Worm (Caenorhabditis elegans) whole organism, young adult: Measurements from ENCODE around the gene Y41D4A.3.

Source experiments
- C17E4.6 ChIP-seq: fragments of 200-800 bp; sonication (Bioruptor generic); IDR thresholded peaks from 2 replicates; pipeline ENCODE4 v1.3.6; 2022; ENCODE audit warnings: missing genetic modification reagents, missing genetic modification characterization, missing compliant biosample characterization
- F39B2.1 ChIP-seq: fragments of 200-800 bp; sonication (Bioruptor generic); IDR thresholded peaks from 2 replicates; pipeline ENCODE4 v1.3.6; 2022; ENCODE audit warnings: missing genetic modification reagents, missing genetic modification characterization, missing compliant biosample characterization
- F49E8.2 ChIP-seq: sonication (generic microtip); optimal IDR thresholded peaks from 3 replicates; lab custom pipeline; 2017; ENCODE audit warnings: missing genetic modification characterization, mild to moderate bottlenecking, missing compliant biosample characterization, antibody characterized with exemption, moderate library complexity; ENCODE audit not compliant: insufficient read depth
- T26A5.8 ChIP-seq: sonication (generic microtip); optimal IDR thresholded peaks from 2 replicates; lab custom pipeline; 2016; ENCODE audit warnings: missing genetic modification characterization, missing compliant biosample characterization
- Y79H2A.3 ChIP-seq: fragments of 200-800 bp; sonication (Bioruptor generic); conservative IDR thresholded peaks from 2 replicates; pipeline ENCODE4 v1.3.6; 2022; ENCODE audit warnings: missing genetic modification reagents, missing genetic modification characterization, missing compliant biosample characterization
- ama-1 ChIP-seq, 3 experiments: fragments of 150-350 bp in 1 of 3; sonication (generic microtip) in 2 of 3; optimal IDR thresholded peaks; 2 replicates each; lab custom pipeline; 2014 to 2018; ENCODE audit warnings: missing biosample characterization in 2 of 3, missing genetic modification characterization in 2 of 3, missing genetic modification reagents in 2 of 3
- atf-7 ChIP-seq: sonication (generic microtip); optimal IDR thresholded peaks from 2 replicates; lab custom pipeline; 2017; ENCODE audit warnings: mild to moderate bottlenecking, missing genetic modification characterization, missing compliant biosample characterization
- ceh-58 ChIP-seq: fragments of 200-800 bp; sonication (Bioruptor generic); IDR thresholded peaks from 2 replicates; pipeline ENCODE4 v1.3.6; 2022; ENCODE audit warnings: missing genetic modification characterization, missing compliant biosample characterization
- lin-54 ChIP-seq: fragments of 200-800 bp; sonication (Bioruptor generic); optimal IDR thresholded peaks from 2 replicates; lab custom pipeline; 2018; ENCODE audit warnings: mild to moderate bottlenecking, missing genetic modification characterization, missing compliant biosample characterization
- mel-28 ChIP-seq: sonication (generic microtip); optimal IDR thresholded peaks from 2 replicates; lab custom pipeline; 2016; ENCODE audit warnings: borderline replicate concordance, mild to moderate bottlenecking, missing genetic modification characterization, missing compliant biosample characterization

DNA sequence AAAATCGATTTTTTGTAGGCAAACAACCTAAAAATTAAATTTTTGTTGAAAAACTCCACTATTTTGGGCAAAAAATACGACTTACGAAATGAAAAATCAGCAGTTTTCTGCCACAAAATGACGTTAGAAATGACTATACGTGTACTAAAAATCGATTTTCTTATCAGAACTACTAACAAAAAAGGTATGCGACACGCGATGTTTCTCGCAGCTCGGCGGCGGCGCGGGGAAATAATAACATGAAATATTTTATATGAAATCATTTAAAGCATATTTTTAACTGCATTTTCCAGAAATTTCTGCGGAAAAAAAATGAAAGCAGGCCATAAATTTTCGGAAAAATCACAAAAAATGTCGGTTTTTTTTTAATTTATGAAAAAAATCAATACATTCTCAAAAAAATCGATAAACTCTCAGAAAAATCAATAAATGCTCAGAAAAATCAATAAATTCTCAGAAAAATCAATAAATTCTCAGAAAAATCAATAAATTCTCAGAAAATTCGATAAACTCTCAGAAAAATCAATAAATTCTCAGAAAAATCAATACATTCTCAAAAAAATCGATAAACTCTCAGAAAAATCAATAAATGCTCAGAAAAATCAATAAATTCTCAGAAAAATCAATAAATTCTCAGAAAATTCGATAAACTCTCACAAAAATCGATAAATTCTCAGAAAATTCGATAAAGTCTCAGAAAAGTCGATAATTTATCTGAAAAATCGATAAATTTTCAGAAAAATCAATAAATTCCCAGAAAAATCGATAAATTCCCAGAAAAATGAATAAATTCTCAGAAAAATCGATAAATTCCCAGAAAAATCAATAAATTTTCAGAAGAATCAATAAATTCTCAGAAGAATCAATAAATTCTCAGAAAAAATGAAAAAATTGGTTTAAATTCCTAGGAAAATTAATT lies 13.2 kb upstream of the Y41D4A.3 start, which contains the start of gene ptpn-22:
- TF ChIP-seq atf-7 (tag; lab: Kevin White, UChicago) (no peak), T26A5.8 (no peak), C17E4.6 (no peak), ama-1 (optimal IDR thresholded peaks at IDR 0.05; lab: Kevin White, UChicago) (no peak), ama-1 (GFP tag; optimal IDR thresholded peaks at IDR 0.05; lab: Kevin White, UChicago) (no peak), lin-54 (GFP tag; lab: Kevin White, UChicago) (no peak), Y79H2A.3 (no peak), ceh-58 (no peak), mel-28 (no peak), F39B2.1 (no peak), F49E8.2 (tag; lab: Kevin White, UChicago) (no peak)
